Fruit fly (Drosophila melanogaster): ENCODE results near the gene dmt.
A peak's percentile ranks its signal among the peaks of the same experiment; 100 is the strongest.

The dmt gene

dm6 chr3R:9725121-9725956, 14.4 kb downstream of the dmt start, which contains the start of gene hyd (continued):
- TF ChIP-seq cwo (GFP tag; optimal IDR thresholded peaks at IDR 0.05) (no peak), CG13775 (GFP tag; optimal IDR thresholded peaks at IDR 0.05) (no peak), CG7372 (GFP tag; IDR thresholded peaks at IDR 0.05) (no peak), Antp (GFP tag; optimal IDR thresholded peaks at IDR 0.05) (no peak), PHDP (tag; optimal IDR thresholded peaks at IDR 0.05) (no peak), onecut (GFP tag; IDR thresholded peaks at IDR 0.05) (no peak), CG43689 (GFP tag; IDR thresholded peaks at IDR 0.05) (no peak), CG11696 (GFP tag; IDR thresholded peaks at IDR 0.05) (no peak), mirr (GFP tag; optimal IDR thresholded peaks at IDR 0.05) (no peak), run (tag; optimal IDR thresholded peaks at IDR 0.05) (no peak), NfI (GFP tag; optimal IDR thresholded peaks at IDR 0.05) (no peak), CG9437 (GFP tag; optimal IDR thresholded peaks at IDR 0.05) (peak; percentile 83), lab (GFP tag; optimal IDR thresholded peaks at IDR 0.05) (no peak), Ravus (GFP tag; IDR thresholded peaks at IDR 0.05) (no peak), kni (GFP tag; optimal IDR thresholded peaks at IDR 0.05) (no peak), vvl (GFP tag; IDR thresholded peaks at IDR 0.05) (no peak; the same call in 1 of the 2 replicates), GATAe (GFP tag; conservative IDR thresholded peaks at IDR 0.05) (no peak), oc (tag; optimal IDR thresholded peaks at IDR 0.05) (no peak), Rfx (GFP tag; IDR thresholded peaks at IDR 0.05) (no peak), sug (tag; optimal IDR thresholded peaks at IDR 0.05) (no peak), Bdp1 (GFP tag; optimal IDR thresholded peaks at IDR 0.05) (no peak), fd3F (GFP tag; optimal IDR thresholded peaks at IDR 0.05) (no peak), gem (tag; optimal IDR thresholded peaks at IDR 0.05) (no peak), pan (optimal IDR thresholded peaks at IDR 0.05) (no peak), pan (GFP tag; optimal IDR thresholded peaks at IDR 0.05 in 1 of 2, IDR thresholded peaks at IDR 0.05 in 1 of 2) (no peak), esg (GFP tag; conservative IDR thresholded peaks at IDR 0.05) (no peak), Oli (tag; optimal IDR thresholded peaks at IDR 0.05) (no peak), CG13123 (GFP tag; optimal IDR thresholded peaks at IDR 0.05) (no peak), Ssrp (tag; optimal IDR thresholded peaks at IDR 0.05) (no peak), CG10209 (GFP tag; optimal IDR thresholded peaks at IDR 0.05) (no peak), CG32532 (GFP tag; IDR thresholded peaks at IDR 0.05) (no peak), CG4707 (GFP tag; optimal IDR thresholded peaks at IDR 0.05) (no peak), Adf1 (GFP tag; IDR thresholded peaks at IDR 0.05) (no peak), CG12659 (GFP tag; optimal IDR thresholded peaks at IDR 0.05) (peak; percentile 77), CG8944 (GFP tag; optimal IDR thresholded peaks at IDR 0.05) (no peak), dan (GFP tag; IDR thresholded peaks at IDR 0.05) (no peak), sd (tag; optimal IDR thresholded peaks at IDR 0.05) (no peak), Dek (tag; optimal IDR thresholded peaks at IDR 0.05) (no peak), pita (GFP tag; optimal IDR thresholded peaks at IDR 0.05) (peak; percentile 29), Dbx (GFP tag; IDR thresholded peaks at IDR 0.05) (no peak), tll (GFP tag; optimal IDR thresholded peaks at IDR 0.05) (no peak), CG11695 (GFP tag; IDR thresholded peaks at IDR 0.05) (no peak), sens (GFP tag) (no peak), CG8765 (GFP tag; IDR thresholded peaks at IDR 0.05) (no peak), CG17385 (GFP tag; optimal IDR thresholded peaks at IDR 0.05) (no peak), br (optimal IDR thresholded peaks at IDR 0.05) (no peak), zf30C (GFP tag; optimal IDR thresholded peaks at IDR 0.05) (no peak), E2f2 (GFP tag; IDR thresholded peaks at IDR 0.05) (peak; percentile 51; the same call in 1 of the 2 replicates), gcm2 (GFP tag; optimal IDR thresholded peaks at IDR 0.05) (no peak), CG34422 (GFP tag; IDR thresholded peaks at IDR 0.05) (peak; percentile 71; the same call in 1 of the 3 replicates)
